Worm (Caenorhabditis elegans): Measurements from ENCODE around the gene lir-3.
A peak's percentile ranks its signal among the peaks of the same experiment; 100 is the strongest.

The lir-3 gene

ce11 chrII:11162390-11162789, 22.2 kb downstream of the lir-3 start, which contains the start of gene ptr-13:
ptr-13 (minus strand) TSS chrII:11162481.
- TF ChIP-seq elt-1 (tag; optimal IDR thresholded peaks at IDR 0.05; ENCODE audit: borderline replicate concordance, insufficient read depth): no peak
- no peak for TF ChIP-seq cnd-1 (tag; optimal IDR thresholded peaks at IDR 0.05)
- no peak for TF ChIP-seq ztf-11 (tag; optimal IDR thresholded peaks at IDR 0.05)
- TF ChIP-seq sem-2 (GFP tag; optimal IDR thresholded peaks at IDR 0.05): no peak
- TF ChIP-seq mab-5 (tag; optimal IDR thresholded peaks at IDR 0.05): no peak
- TF ChIP-seq sptf-1 (tag; optimal IDR thresholded peaks at IDR 0.05): no peak
- TF ChIP-seq hlh-1 (tag; optimal IDR thresholded peaks at IDR 0.05): no peak
- no peak for TF ChIP-seq unc-39 (tag; optimal IDR thresholded peaks at IDR 0.05)
- TF ChIP-seq zip-8 (tag; optimal IDR thresholded peaks at IDR 0.05): no peak

- TF ChIP-seq unc-62 (GFP tag; optimal IDR thresholded peaks at IDR 0.05): no peak
- no peak for TF ChIP-seq sem-2 (GFP tag; optimal IDR thresholded peaks at IDR 0.05)
- no peak for TF ChIP-seq nhr-237 (tag; optimal IDR thresholded peaks at IDR 0.05)
- no peak for TF ChIP-seq ceh-83 (GFP tag; optimal IDR thresholded peaks at IDR 0.05)
- no peak for TF ChIP-seq mab-5 (tag; optimal IDR thresholded peaks at IDR 0.05)
- TF ChIP-seq blmp-1 (tag; optimal IDR thresholded peaks at IDR 0.05): no peak
- no peak for TF ChIP-seq pha-4 (tag; optimal IDR thresholded peaks at IDR 0.05)
- no peak for TF ChIP-seq mep-1 (tag; optimal IDR thresholded peaks at IDR 0.05)
- TF ChIP-seq mls-2 (tag; optimal IDR thresholded peaks at IDR 0.05): no peak
- no peak for TF ChIP-seq cnd-1 (tag; optimal IDR thresholded peaks at IDR 0.05)
- no peak for TF ChIP-seq elt-3 (tag; optimal IDR thresholded peaks at IDR 0.05)
- TF ChIP-seq elt-1 (tag; optimal IDR thresholded peaks at IDR 0.05; ENCODE audit: borderline replicate concordance, insufficient read depth): no peak
These were observed 22.9 kb downstream of the lir-3 start for ce11 chrII:11161675-11162074.

- TF ChIP-seq ceh-39 (tag; optimal IDR thresholded peaks at IDR 0.05) (no peak), lin-32 (GFP tag; optimal IDR thresholded peaks at IDR 0.05) (no peak), pha-4 (tag; optimal IDR thresholded peaks at IDR 0.05) (no peak), zip-8 (tag; optimal IDR thresholded peaks at IDR 0.05) (no peak), nhr-237 (tag; optimal IDR thresholded peaks at IDR 0.05) (no peak), nhr-2 (tag; optimal IDR thresholded peaks at IDR 0.05) (no peak), sptf-1 (tag; optimal IDR thresholded peaks at IDR 0.05) (peak; percentile 71), snpc-4 (tag; optimal IDR thresholded peaks at IDR 0.05) (no peak), ztf-11 (tag; optimal IDR thresholded peaks at IDR 0.05) (no peak), M03D4.4 (tag; optimal IDR thresholded peaks at IDR 0.05) (peak; percentile 47), cnd-1 (tag; optimal IDR thresholded peaks at IDR 0.05) (peak; percentile 13), lin-13 (tag; optimal IDR thresholded peaks at IDR 0.05) (no peak), mep-1 (tag; optimal IDR thresholded peaks at IDR 0.05) (no peak), ceh-43 (GFP tag; optimal IDR thresholded peaks at IDR 0.05) (no peak), hlh-1 (tag; optimal IDR thresholded peaks at IDR 0.05) (no peak), blmp-1 (tag; optimal IDR thresholded peaks at IDR 0.05) (no peak), lsy-2 (tag; optimal IDR thresholded peaks at IDR 0.05) (no peak), drap-1 (GFP tag; optimal IDR thresholded peaks at IDR 0.05) (peak; percentile 60), tbx-8 (GFP tag; optimal IDR thresholded peaks at IDR 0.05) (no peak), ces-1 (GFP tag; optimal IDR thresholded peaks at IDR 0.05) (no peak), nhr-76 (tag; optimal IDR thresholded peaks at IDR 0.05) (no peak), mab-5 (tag; optimal IDR thresholded peaks at IDR 0.05) (no peak), flh-1 (GFP tag; optimal IDR thresholded peaks at IDR 0.05) (no peak), unc-120 (tag; optimal IDR thresholded peaks at IDR 0.05; ENCODE audit: poor library complexity, severe bottlenecking) (peak; percentile 70), mls-2 (tag; optimal IDR thresholded peaks at IDR 0.05) (peak; percentile 52), bed-3 (GFP tag; optimal IDR thresholded peaks at IDR 0.05) (peak; percentile 52), elt-1 (tag; optimal IDR thresholded peaks at IDR 0.05; ENCODE audit: borderline replicate concordance, insufficient read depth) (no peak), nhr-12 (tag; optimal IDR thresholded peaks at IDR 0.05) (no peak), unc-62 (GFP tag; optimal IDR thresholded peaks at IDR 0.05) (no peak), ham-2 (GFP tag; optimal IDR thresholded peaks at IDR 0.05) (peak; percentile 61), elt-3 (tag; optimal IDR thresholded peaks at IDR 0.05) (no peak), nhr-28 (tag; optimal IDR thresholded peaks at IDR 0.05) (no peak), unc-39 (tag; optimal IDR thresholded peaks at IDR 0.05) (no peak), sem-2 (GFP tag; optimal IDR thresholded peaks at IDR 0.05) (no peak), ceh-83 (GFP tag; optimal IDR thresholded peaks at IDR 0.05) (no peak)
These were observed 26.9 kb downstream of the lir-3 start for ce11 chrII:11157660-11158059.

- TF ChIP-seq sptf-1 (tag; optimal IDR thresholded peaks at IDR 0.05) (no peak), nhr-76 (tag; optimal IDR thresholded peaks at IDR 0.05) (no peak), unc-120 (tag; optimal IDR thresholded peaks at IDR 0.05; ENCODE audit: poor library complexity, severe bottlenecking) (no peak), ham-2 (GFP tag; optimal IDR thresholded peaks at IDR 0.05) (no peak), mep-1 (tag; optimal IDR thresholded peaks at IDR 0.05) (no peak), drap-1 (GFP tag; optimal IDR thresholded peaks at IDR 0.05) (no peak), mls-2 (tag; optimal IDR thresholded peaks at IDR 0.05) (no peak), pha-4 (tag; optimal IDR thresholded peaks at IDR 0.05) (no peak), unc-39 (tag; optimal IDR thresholded peaks at IDR 0.05) (no peak), ces-1 (GFP tag; optimal IDR thresholded peaks at IDR 0.05) (no peak), tbx-8 (GFP tag; optimal IDR thresholded peaks at IDR 0.05) (no peak), mab-5 (tag; optimal IDR thresholded peaks at IDR 0.05) (no peak), unc-62 (GFP tag; optimal IDR thresholded peaks at IDR 0.05) (no peak), nhr-2 (tag; optimal IDR thresholded peaks at IDR 0.05) (no peak), sem-2 (GFP tag; optimal IDR thresholded peaks at IDR 0.05) (no peak), ceh-43 (GFP tag; optimal IDR thresholded peaks at IDR 0.05) (no peak), hlh-1 (tag; optimal IDR thresholded peaks at IDR 0.05) (no peak), lsy-2 (tag; optimal IDR thresholded peaks at IDR 0.05) (no peak), ceh-83 (GFP tag; optimal IDR thresholded peaks at IDR 0.05) (no peak), elt-1 (tag; optimal IDR thresholded peaks at IDR 0.05; ENCODE audit: borderline replicate concordance, insufficient read depth) (no peak)
These were observed 28.4 kb downstream of the lir-3 start for ce11 chrII:11156160-11156559.
